Fruit fly (Drosophila melanogaster): ENCODE data around the gene pths.

pths gene

dm6 chr2L:21141714-21142500 lies 1.1 kb upstream of the pths start, which contains the start of gene Dap160 (continued):
- TF ChIP-seq Dip3 (GFP tag; optimal IDR thresholded peaks at IDR 0.05) (no peak), CG5245 (GFP tag; optimal IDR thresholded peaks at IDR 0.05) (no peak), CG13775 (GFP tag; optimal IDR thresholded peaks at IDR 0.05) (no peak), caup (GFP tag; optimal IDR thresholded peaks at IDR 0.05; ENCODE audit: severe bottlenecking) (no peak), CG7357 (GFP tag; IDR thresholded peaks at IDR 0.05) (peak; percentile 62), da (GFP tag; optimal IDR thresholded peaks at IDR 0.05) (no peak), ab (GFP tag; optimal IDR thresholded peaks at IDR 0.05) (no peak), CG11696 (GFP tag; IDR thresholded peaks at IDR 0.05) (no peak), dmrt99B (tag; optimal IDR thresholded peaks at IDR 0.05) (no peak), gem (tag; optimal IDR thresholded peaks at IDR 0.05) (no peak), croc (GFP tag; conservative IDR thresholded peaks at IDR 0.05) (no peak), CG1529 (GFP tag; optimal IDR thresholded peaks at IDR 0.05) (no peak), CG17612 (GFP tag; IDR thresholded peaks at IDR 0.05) (no peak), bab2 (GFP tag; optimal IDR thresholded peaks at IDR 0.05) (no peak), CG16813 (GFP tag; IDR thresholded peaks at IDR 0.05; ENCODE audit: partially characterized antibody) (peak; percentile 71), trh (GFP tag; optimal IDR thresholded peaks at IDR 0.05) (no peak), mld (GFP tag; IDR thresholded peaks at IDR 0.05; ENCODE audit: partially characterized antibody) (no peak), CG34422 (GFP tag; IDR thresholded peaks at IDR 0.05) (no peak), Ptx1 (GFP tag; IDR thresholded peaks at IDR 0.05) (no peak), pfk (GFP tag; optimal IDR thresholded peaks at IDR 0.05) (no peak), CG7839 (tag; optimal IDR thresholded peaks at IDR 0.05) (no peak), Dref (GFP tag; IDR thresholded peaks at IDR 0.05) (peak; percentile 82), Hand (GFP tag; optimal IDR thresholded peaks at IDR 0.05) (no peak), CG17568 (GFP tag; optimal IDR thresholded peaks at IDR 0.05) (no peak), zfh2 (GFP tag; optimal IDR thresholded peaks at IDR 0.05) (peak; percentile 7), CG3281 (GFP tag; optimal IDR thresholded peaks at IDR 0.05) (peak; percentile 21), CG10267 (tag; optimal IDR thresholded peaks at IDR 0.05) (peak; percentile 89), CG17328 (GFP tag; IDR thresholded peaks at IDR 0.05) (no peak), CG16863 (GFP tag; optimal IDR thresholded peaks at IDR 0.05) (no peak), Spps (tag; optimal IDR thresholded peaks at IDR 0.05) (no peak), CG12155 (GFP tag; optimal IDR thresholded peaks at IDR 0.05) (no peak), CG2678 (tag; optimal IDR thresholded peaks at IDR 0.05) (no peak), run (tag; optimal IDR thresholded peaks at IDR 0.05) (no peak), Atf3 (GFP tag; optimal IDR thresholded peaks at IDR 0.05) (no peak), CG2120 (GFP tag; optimal IDR thresholded peaks at IDR 0.05) (peak; percentile 51), CG10321 (GFP tag; IDR thresholded peaks at IDR 0.05) (no peak), Drgx (GFP tag; IDR thresholded peaks at IDR 0.05) (no peak), al (GFP tag; IDR thresholded peaks at IDR 0.05) (no peak), Asciz (GFP tag; optimal IDR thresholded peaks at IDR 0.05) (no peak), aop (GFP tag; IDR thresholded peaks at IDR 0.05) (no peak), Hr51 (GFP tag; optimal IDR thresholded peaks at IDR 0.05) (no peak), CG6765 (GFP tag; optimal IDR thresholded peaks at IDR 0.05) (no peak), Lim3 (GFP tag; IDR thresholded peaks at IDR 0.05) (no peak), CoRest (tag; optimal IDR thresholded peaks at IDR 0.05) (no peak), Bdp1 (GFP tag; optimal IDR thresholded peaks at IDR 0.05) (no peak), jumu (GFP tag; optimal IDR thresholded peaks at IDR 0.05) (no peak), Sin3A (optimal IDR thresholded peaks at IDR 0.05) (no peak), Mes4 (GFP tag; optimal IDR thresholded peaks at IDR 0.05) (no peak), CG15514 (GFP tag; optimal IDR thresholded peaks at IDR 0.05) (peak; percentile 82), CkIIα-i1 (GFP tag; IDR thresholded peaks at IDR 0.05) (no peak), CG17802 (tag; optimal IDR thresholded peaks at IDR 0.05) (peak; percentile 61)
